Fruit fly (Drosophila melanogaster) whole organism, embryonic: ENCODE results near the gene CG18744.

ENCODE experiments used
- BtbVII ChIP-seq: fragments of 200-800 bp; sonication (Bioruptor generic); optimal IDR thresholded peaks from 3 replicates; lab custom pipeline; 2017; ENCODE audit warnings: missing biosample characterization, mild to moderate bottlenecking, missing genetic modification characterization
- C15 ChIP-seq: fragments of 200-800 bp; sonication (Bioruptor generic); IDR thresholded peaks from 3 replicates; pipeline ENCODE4 v1.3.6; 2022; ENCODE audit warnings: missing biosample characterization, missing genetic modification characterization
- CG10543 ChIP-seq: fragments of 200-800 bp; sonication (Bioruptor generic); optimal IDR thresholded peaks from 3 replicates; lab custom pipeline; 2017; ENCODE audit warnings: missing biosample characterization, mild to moderate bottlenecking, missing genetic modification characterization, moderate library complexity
- CG12219 ChIP-seq: fragments of 200-800 bp; sonication (Bioruptor generic); optimal IDR thresholded peaks from 3 replicates; lab custom pipeline; 2018; ENCODE audit warnings: missing biosample characterization, mild to moderate bottlenecking, missing genetic modification characterization
- CG12769 ChIP-seq: fragments of 200-800 bp; sonication (Bioruptor generic); optimal IDR thresholded peaks from 2 replicates; lab custom pipeline; 2019; ENCODE audit warnings: missing biosample characterization, mild to moderate bottlenecking, missing genetic modification characterization, moderate library complexity
- CG15514 ChIP-seq: fragments of 200-800 bp; sonication (Bioruptor generic); optimal IDR thresholded peaks from 3 replicates; lab custom pipeline; 2017; ENCODE audit warnings: missing biosample characterization, missing genetic modification characterization, mild to moderate bottlenecking, moderate library complexity, missing genetic modification reagents
- CG16779 ChIP-seq: fragments of 200-800 bp; sonication (Bioruptor generic); IDR thresholded peaks from 2 replicates; pipeline ENCODE4 v1.3.6; 2022; ENCODE audit warnings: missing biosample characterization, missing genetic modification characterization
- CG2678 ChIP-seq: fragments of 200-800 bp; sonication (Bioruptor generic); optimal IDR thresholded peaks from 3 replicates; lab custom pipeline; 2019; ENCODE audit warnings: missing biosample characterization, mild to moderate bottlenecking, missing genetic modification characterization, moderate library complexity
- CG31365 ChIP-seq: fragments of 200-800 bp; sonication (Bioruptor generic); optimal IDR thresholded peaks from 2 replicates; lab custom pipeline; 2018; ENCODE audit warnings: missing biosample characterization, mild to moderate bottlenecking, missing genetic modification characterization
- CG34376 ChIP-seq: fragments of 200-800 bp; sonication (Bioruptor generic); optimal IDR thresholded peaks from 2 replicates; lab custom pipeline; 2018; ENCODE audit warnings: missing biosample characterization, mild to moderate bottlenecking, missing genetic modification characterization
- CG9437 ChIP-seq: fragments of 200-800 bp; sonication (Bioruptor generic); optimal IDR thresholded peaks from 2 replicates; lab custom pipeline; 2018; ENCODE audit warnings: missing biosample characterization, mild to moderate bottlenecking, missing genetic modification characterization
- CTCF ChIP-seq: fragments of 200-800 bp; sonication (Bioruptor generic); optimal IDR thresholded peaks from 2 replicates; lab custom pipeline; 2017; ENCODE audit warnings: missing biosample characterization, mild to moderate bottlenecking, missing genetic modification characterization, moderate library complexity
- Dbx ChIP-seq: fragments of 200-800 bp; sonication (Bioruptor generic); IDR thresholded peaks from 3 replicates; pipeline ENCODE4 v1.3.6; 2022; ENCODE audit warnings: missing biosample characterization, missing genetic modification characterization
- Deaf1 ChIP-seq: fragments of 200-800 bp; optimal IDR thresholded peaks from 3 replicates; lab custom pipeline; 2019; ENCODE audit warnings: missing biosample characterization, mild to moderate bottlenecking, missing genetic modification characterization, moderate library complexity
- Dek ChIP-seq: fragments of 200-800 bp; sonication (Bioruptor generic); optimal IDR thresholded peaks from 3 replicates; lab custom pipeline; 2019; ENCODE audit warnings: missing biosample characterization, mild to moderate bottlenecking, missing genetic modification characterization, moderate library complexity
- GATAe ChIP-seq: fragments of 200-800 bp; sonication (Bioruptor generic); conservative IDR thresholded peaks from 2 replicates; pipeline ENCODE4 v1.3.6; 2022; ENCODE audit warnings: missing biosample characterization, missing genetic modification characterization
- H15 ChIP-seq: fragments of 200-800 bp; sonication (Bioruptor generic); IDR thresholded peaks from 3 replicates; pipeline ENCODE4 v1.3.6; 2022; ENCODE audit warnings: missing biosample characterization, missing genetic modification characterization
- Jarid2 ChIP-seq: fragments of 200-800 bp; sonication (Bioruptor generic); optimal IDR thresholded peaks from 3 replicates; lab custom pipeline; 2017; ENCODE audit warnings: mild to moderate bottlenecking, missing biosample characterization, missing genetic modification reagents, missing genetic modification characterization
- MBD-R2 ChIP-seq: fragments of 200-800 bp; sonication (Bioruptor generic); IDR thresholded peaks from 2 replicates; pipeline ENCODE4 v1.3.6; 2022; ENCODE audit warnings: missing biosample characterization, missing genetic modification characterization
- Optix ChIP-seq: fragments of 200-800 bp; sonication (Bioruptor generic); IDR thresholded peaks from 3 replicates; pipeline ENCODE4 v1.3.6; 2022; ENCODE audit warnings: missing biosample characterization, missing genetic modification characterization
- Pdp1 ChIP-seq, 2 experiments: fragments of 200-800 bp; sonication (Bioruptor generic); optimal IDR thresholded peaks; 3 replicates each; lab custom pipeline; 2016; ENCODE audit warnings: missing biosample characterization in 2 of 2, missing genetic modification characterization in 2 of 2, mild to moderate bottlenecking in 1 of 2, moderate library complexity in 1 of 2
- Stat92E ChIP-seq, 3 experiments: fragments of >200 bp in 2 of 3; fragments of 200-800 bp in 1 of 3; sonication (Bioruptor generic) in 1 of 3; optimal IDR thresholded peaks; 2 replicates each; lab custom pipeline; 2017 to 2019; ENCODE audit warnings: missing biosample characterization in 3 of 3, missing genetic modification characterization in 3 of 3, mild to moderate bottlenecking in 1 of 3, moderate library complexity in 1 of 3
- bsh ChIP-seq, 2 experiments: fragments of 200-800 bp; sonication (Bioruptor generic); optimal IDR thresholded peaks; 2 replicates each; lab custom pipeline; 2017 to 2018; ENCODE audit warnings: mild to moderate bottlenecking in 2 of 2, missing biosample characterization in 2 of 2, missing genetic modification characterization in 2 of 2, moderate library complexity in 1 of 2
- cad ChIP-seq: fragments of >200 bp; optimal IDR thresholded peaks from 2 replicates; lab custom pipeline; 2017; ENCODE audit warnings: missing biosample characterization, missing genetic modification characterization
- chinmo ChIP-seq: fragments of 200-800 bp; sonication (Bioruptor generic); IDR thresholded peaks from 4 replicates; pipeline ENCODE4 v1.3.6; 2022; ENCODE audit warnings: missing biosample characterization, missing genetic modification characterization; ENCODE audit not compliant: partially characterized antibody
- cwo ChIP-seq: fragments of 200-800 bp; sonication (Bioruptor generic); optimal IDR thresholded peaks from 3 replicates; lab custom pipeline; 2017; ENCODE audit warnings: missing biosample characterization, missing genetic modification characterization, mild to moderate bottlenecking, moderate library complexity, missing genetic modification reagents
- exex ChIP-seq: fragments of 200-800 bp; sonication (Bioruptor generic); optimal IDR thresholded peaks from 4 replicates; lab custom pipeline; 2018; ENCODE audit warnings: missing biosample characterization, mild to moderate bottlenecking, missing genetic modification characterization, moderate library complexity
- grn ChIP-seq: fragments of 200-800 bp; sonication (Bioruptor generic); optimal IDR thresholded peaks from 3 replicates; lab custom pipeline; 2017; ENCODE audit warnings: missing biosample characterization, missing genetic modification characterization
- gro ChIP-seq: fragments of 200-800 bp; sonication (Bioruptor generic); optimal IDR thresholded peaks from 2 replicates; lab custom pipeline; 2016; ENCODE audit warnings: missing biosample characterization, missing genetic modification characterization
- inv ChIP-seq: fragments of 200-800 bp; sonication (Bioruptor generic); IDR thresholded peaks from 2 replicates; pipeline ENCODE4 v1.3.6; 2022; ENCODE audit warnings: missing biosample characterization, missing genetic modification characterization; ENCODE audit not compliant: partially characterized antibody
- jing ChIP-seq: fragments of 200-800 bp; sonication (Bioruptor generic); optimal IDR thresholded peaks from 2 replicates; lab custom pipeline; 2018; ENCODE audit warnings: missing biosample characterization, mild to moderate bottlenecking, missing genetic modification characterization
- kay ChIP-seq: fragments of 200-800 bp; sonication (Bioruptor generic); optimal IDR thresholded peaks from 2 replicates; lab custom pipeline; 2016; ENCODE audit warnings: missing biosample characterization, missing genetic modification characterization
- lab ChIP-seq: fragments of 200-800 bp; sonication (Bioruptor generic); optimal IDR thresholded peaks from 3 replicates; lab custom pipeline; 2017; ENCODE audit warnings: missing biosample characterization, missing genetic modification characterization, mild to moderate bottlenecking, moderate library complexity, missing genetic modification reagents
- mirr ChIP-seq: fragments of 200-800 bp; sonication (Bioruptor generic); optimal IDR thresholded peaks from 3 replicates; lab custom pipeline; 2018; ENCODE audit warnings: missing biosample characterization, mild to moderate bottlenecking, missing genetic modification characterization
- pan ChIP-seq, 4 experiments: fragments of >200 bp in 3 of 4; fragments of 200-800 bp in 1 of 4; sonication (Bioruptor generic) in 1 of 4; optimal IDR thresholded peaks in 3 of 4; IDR thresholded peaks in 1 of 4; 2 replicates each; pipeline versions ENCODE4 v1.3.6 to Lab custom; 2017 to 2022; ENCODE audit warnings: missing biosample characterization in 2 of 4, missing genetic modification characterization in 2 of 4, mixed read lengths in 1 of 4
- pfk ChIP-seq: fragments of 200-800 bp; sonication (Bioruptor generic); optimal IDR thresholded peaks from 2 replicates; lab custom pipeline; 2018; ENCODE audit warnings: missing biosample characterization, mild to moderate bottlenecking, missing genetic modification characterization, moderate library complexity
- sd ChIP-seq: fragments of 200-800 bp; sonication (Bioruptor generic); optimal IDR thresholded peaks from 3 replicates; lab custom pipeline; 2018; ENCODE audit warnings: missing biosample characterization, mild to moderate bottlenecking, missing genetic modification characterization, moderate library complexity
- sug ChIP-seq: fragments of 200-800 bp; optimal IDR thresholded peaks from 2 replicates; lab custom pipeline; 2019; ENCODE audit warnings: missing biosample characterization, mild to moderate bottlenecking, missing genetic modification characterization, moderate library complexity
- tgo ChIP-seq: fragments of 200-800 bp; sonication (Bioruptor generic); IDR thresholded peaks from 3 replicates; pipeline ENCODE4 v1.3.6; 2022; ENCODE audit warnings: missing biosample characterization, missing genetic modification characterization
- wek ChIP-seq: fragments of 200-800 bp; sonication (Bioruptor generic); optimal IDR thresholded peaks from 3 replicates; lab custom pipeline; 2018; ENCODE audit warnings: missing biosample characterization, mild to moderate bottlenecking, missing genetic modification characterization, moderate library complexity

CG18744 gene

DNA sequence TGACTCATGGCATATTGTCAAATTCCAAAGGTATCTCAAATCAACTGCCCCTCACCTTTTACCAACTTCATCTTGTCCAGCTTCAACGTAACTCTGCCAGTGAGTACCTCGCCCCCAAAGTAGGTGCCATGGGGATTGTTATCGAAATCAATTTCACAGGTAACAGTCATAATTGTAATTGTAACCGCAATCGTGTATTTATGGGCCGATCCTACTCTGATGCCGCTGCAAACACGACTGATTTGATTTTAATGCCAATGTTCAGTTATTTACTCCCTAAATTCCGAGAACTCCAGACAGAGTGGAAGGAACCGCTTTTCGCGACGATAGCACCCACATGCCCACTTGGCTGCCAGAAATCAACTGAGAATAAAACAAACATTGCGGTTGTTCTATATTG lies 12.8 kb downstream of the CG18744 start, which contains the start of gene CG18745:
Gene CG18745 (minus strand): TSS at position 336 of the 400 bp plus-strand sequence.
- peak; percentile 60 for TF ChIP-seq mirr
- no peak for TF ChIP-seq jing (GFP tag; lab: Kevin White, UChicago)
- TF ChIP-seq sug (tag; lab: Kevin White, UChicago) = peak; percentile 50
- TF ChIP-seq Pdp1 (GFP tag; optimal IDR thresholded peaks at IDR 0.05; lab: Kevin White, UChicago) = no peak
- TF ChIP-seq CTCF (GFP tag; lab: Kevin White, UChicago) = no peak
- TF ChIP-seq CG12219 (GFP tag; lab: Kevin White, UChicago) = no peak
- peak; percentile 80 for TF ChIP-seq sd
- TF ChIP-seq lab (GFP tag; lab: Kevin White, UChicago) = peak; percentile 33
- TF ChIP-seq tgo (GFP tag; lab: Robert Waterston, UW) = no peak
- TF ChIP-seq kay (GFP tag; lab: Kevin White, UChicago) = no peak
- no peak for TF ChIP-seq CG16779 (GFP tag; lab: Robert Waterston, UW)
- TF ChIP-seq Dbx (GFP tag; lab: Robert Waterston, UW) = no peak
- TF ChIP-seq MBD-R2 (GFP tag; lab: Robert Waterston, UW) = no peak
- TF ChIP-seq Optix (GFP tag; lab: Robert Waterston, UW) = no peak
- peak; percentile 20 for TF ChIP-seq CG34376 (GFP tag; lab: Kevin White, UChicago)
- TF ChIP-seq CG12769 (tag; lab: Kevin White, UChicago) = peak; percentile 30
- peak; percentile 1 for TF ChIP-seq gro
- peak; percentile 10 for TF ChIP-seq Jarid2 (GFP tag; lab: Kevin White, UChicago)
- no peak for TF ChIP-seq CG2678 (tag; lab: Kevin White, UChicago)
- no peak for TF ChIP-seq C15 (GFP tag; lab: Robert Waterston, UW)
- no peak for TF ChIP-seq grn (GFP tag; lab: Kevin White, UChicago)
- TF ChIP-seq CG9437 (GFP tag; lab: Kevin White, UChicago) = no peak
- no peak for TF ChIP-seq Stat92E (GFP tag; optimal IDR thresholded peaks at IDR 0.05; lab: Kevin White, UChicago)
- TF ChIP-seq pan (optimal IDR thresholded peaks at IDR 0.05; lab: Kevin White, UChicago) = no peak
- no peak for TF ChIP-seq pan (GFP tag; optimal IDR thresholded peaks at IDR 0.05 in 1 of 2, IDR thresholded peaks at IDR 0.05 in 1 of 2)
- peak; percentile 5 for TF ChIP-seq cwo (GFP tag; lab: Kevin White, UChicago)
- no peak for TF ChIP-seq CG10543
- TF ChIP-seq BtbVII = no peak
- TF ChIP-seq cad (GFP tag; lab: Kevin White, UChicago) = no peak
- TF ChIP-seq exex (tag; lab: Kevin White, UChicago) = peak; percentile 86
- no peak for TF ChIP-seq Dek (tag; lab: Kevin White, UChicago)

DNA sequence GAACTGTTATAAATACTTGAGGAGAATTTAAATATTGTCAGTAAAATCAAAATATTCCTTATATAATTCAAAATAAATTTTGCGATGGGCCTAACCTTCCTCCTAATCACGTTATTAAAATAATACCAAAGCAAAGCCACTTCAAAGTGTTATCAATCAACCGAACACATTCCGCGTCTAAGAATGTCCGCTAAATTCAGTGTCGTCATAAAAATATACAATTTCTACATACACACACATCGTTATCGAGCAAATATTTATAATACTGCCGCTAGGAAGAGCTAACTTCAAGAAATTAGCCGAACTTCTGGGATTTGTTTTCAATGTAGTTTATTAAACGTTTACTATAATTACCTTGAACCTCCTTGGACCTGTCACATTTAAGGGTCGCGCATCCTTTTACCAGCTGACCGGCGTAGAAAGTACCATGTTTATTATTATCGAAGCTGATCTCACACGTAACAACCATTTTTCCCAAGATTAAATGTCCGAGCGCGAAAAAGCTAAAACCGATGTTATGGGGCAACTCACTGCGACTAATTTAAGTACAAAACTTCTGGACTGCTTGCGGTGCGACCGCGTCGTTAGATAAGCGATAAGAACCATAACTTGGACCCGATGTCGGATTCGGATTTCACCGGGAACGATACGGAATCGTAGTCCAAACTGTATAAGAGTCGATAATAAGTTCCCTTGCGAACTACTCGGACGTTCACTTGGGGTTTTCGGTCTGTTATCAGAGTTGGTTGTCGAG lies 15.5 kb downstream of the CG18744 start, which contains the start of gene CG18747:
Gene CG18747 (minus strand): TSS at position 514 of the 754 bp plus-strand sequence.
- TF ChIP-seq inv (no peak), Pdp1 (GFP tag; optimal IDR thresholded peaks at IDR 0.05; lab: Kevin White, UChicago) (peak in 1 of 2 experiments; percentile 58), GATAe (GFP tag; lab: Robert Waterston, UW) (peak; percentile 35), grn (GFP tag; lab: Kevin White, UChicago) (peak; percentile 70), CG10543 (peak; percentile 39), H15 (GFP tag; lab: Robert Waterston, UW) (no peak), sd (peak; percentile 94), sug (tag; lab: Kevin White, UChicago) (peak; percentile 46), CG15514 (GFP tag; lab: Kevin White, UChicago) (peak; percentile 92), CG31365 (peak; percentile 75), chinmo (GFP tag; lab: Robert Waterston, UW) (0 out of 4 replicates have a peak, but pooled peaks have one; percentile 25), Deaf1 (tag; lab: Kevin White, UChicago) (peak; percentile 90), pfk (GFP tag; lab: Kevin White, UChicago) (peak; percentile 63), exex (tag; lab: Kevin White, UChicago) (peak; percentile 44), CG34376 (GFP tag; lab: Kevin White, UChicago) (peak; percentile 4), Jarid2 (GFP tag; lab: Kevin White, UChicago) (peak; percentile 37), bsh (GFP tag; optimal IDR thresholded peaks at IDR 0.05; lab: Kevin White, UChicago) (no peak), mirr (peak; percentile 22), lab (GFP tag; lab: Kevin White, UChicago) (peak; percentile 5), wek (no peak)
